Comparison of ENCODE assay signal across 1 fruit fly cellular context in the genomic region with DNA sequence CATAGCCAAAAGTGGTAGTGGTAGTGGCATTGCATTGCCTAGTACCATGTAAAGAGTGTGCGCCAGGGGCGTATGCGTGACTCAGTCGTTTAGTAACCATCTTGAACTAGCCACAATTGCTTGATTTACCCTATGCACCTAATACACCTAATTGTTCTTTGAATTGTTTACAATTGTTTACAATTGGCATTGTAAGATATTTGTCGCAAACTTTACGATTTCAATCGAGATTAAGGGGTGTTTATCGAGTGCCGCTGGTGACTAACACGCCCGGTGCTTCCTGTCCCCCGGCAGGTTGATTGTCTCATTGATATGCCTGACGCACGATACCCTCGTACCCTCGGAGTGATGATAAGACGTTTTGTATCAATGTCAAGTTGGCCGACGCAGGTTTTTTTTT.
A peak's percentile ranks its signal among the peaks of the same experiment; 100 is the strongest.
TF ChIP-seq lines count a peak whose summit lies in the region.

No protein-coding gene starts in this region.

TF ChIP-seq in whole organism, embryonic, 481 proteins besides CTCF, POLR2A, EP300 and RAD21 (continued from another document):
- TF ChIP-seq CG7556 (GFP tag; optimal IDR thresholded peaks at IDR 0.05; lab: Kevin White, UChicago): peak; percentile 12
- TF ChIP-seq Eip74EF (GFP tag; optimal IDR thresholded peaks at IDR 0.05; lab: Kevin White, UChicago): peak in 1 of 2 experiments; percentile 27
- no peak for TF ChIP-seq HLHmδ (GFP tag; optimal IDR thresholded peaks at IDR 0.05; lab: Kevin White, UChicago)
- peak; percentile 45; the same call in 1 of the 3 replicates for TF ChIP-seq CG11695 (GFP tag; IDR thresholded peaks at IDR 0.05; lab: Robert Waterston, UW)
- peak; percentile 2 for TF ChIP-seq CG3407 (GFP tag; optimal IDR thresholded peaks at IDR 0.05; lab: Kevin White, UChicago)
- TF ChIP-seq CG2712 (tag; optimal IDR thresholded peaks at IDR 0.05; lab: Kevin White, UChicago): peak; percentile 62
